Fruit fly (Drosophila melanogaster): ENCODE data around the gene CG4887.

CG4887 gene

DNA sequence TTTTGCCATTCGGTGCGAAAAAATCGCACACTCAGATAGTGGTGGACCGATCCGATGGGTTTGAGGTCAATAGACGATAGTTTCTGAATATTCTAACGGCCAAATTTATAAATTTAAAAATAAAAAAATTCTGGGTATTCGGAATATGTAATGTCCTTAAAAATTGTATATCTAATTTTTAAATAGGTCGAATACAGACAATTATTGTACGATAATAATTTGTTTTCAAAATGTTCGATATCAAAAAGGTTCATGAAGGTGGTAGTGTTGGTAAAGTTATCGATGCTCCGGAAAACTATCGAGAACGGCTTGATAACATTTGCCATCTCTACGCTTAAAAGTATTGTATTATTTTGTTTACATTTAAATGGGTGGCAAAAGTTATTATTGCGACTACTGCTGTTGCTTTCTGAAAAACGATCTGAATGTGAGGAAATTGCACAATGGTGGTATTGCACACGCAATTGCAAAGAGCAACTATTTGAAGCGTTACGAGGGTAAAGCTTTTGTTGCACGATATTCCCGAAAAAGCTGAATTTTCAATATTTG, 2.9 kb upstream of the CG4887 start, which contains the start of the genes CG31922 and Plap (continued):
- peak; percentile 3 for TF ChIP-seq HHEX (GFP tag; optimal IDR thresholded peaks at IDR 0.05)
- peak; percentile 62 for TF ChIP-seq ssp (GFP tag; IDR thresholded peaks at IDR 0.05)
- TF ChIP-seq HLH4C (GFP tag; IDR thresholded peaks at IDR 0.05; ENCODE audit: partially characterized antibody), result peak; percentile 79
- no peak for TF ChIP-seq TFAM (GFP tag; optimal IDR thresholded peaks at IDR 0.05)
- TF ChIP-seq vnd (GFP tag; IDR thresholded peaks at IDR 0.05; ENCODE audit: partially characterized antibody), result peak; percentile 91
- TF ChIP-seq PHDP (tag; optimal IDR thresholded peaks at IDR 0.05), result peak; percentile 64
- TF ChIP-seq ash1 (GFP tag; optimal IDR thresholded peaks at IDR 0.05), result no peak
- no peak for TF ChIP-seq CG6854 (GFP tag; optimal IDR thresholded peaks at IDR 0.05)
- 0 out of 2 replicates have a peak, but pooled peaks have one; percentile 37 for TF ChIP-seq CG6689 (GFP tag; IDR thresholded peaks at IDR 0.05)
- peak; percentile 40 for TF ChIP-seq CG17359 (tag; optimal IDR thresholded peaks at IDR 0.05)
- TF ChIP-seq zfh1 (GFP tag; IDR thresholded peaks at IDR 0.05), result no peak
- peak; percentile 73; the same call in 2 of the 3 replicates for TF ChIP-seq zen2 (GFP tag; IDR thresholded peaks at IDR 0.05; ENCODE audit: partially characterized antibody)
- TF ChIP-seq ham (GFP tag; IDR thresholded peaks at IDR 0.05), result no peak
- TF ChIP-seq h (optimal IDR thresholded peaks at IDR 0.05), result no peak
- peak; percentile 80 for TF ChIP-seq CG17829 (tag; optimal IDR thresholded peaks at IDR 0.05)
- no peak for TF ChIP-seq CG10321 (GFP tag; IDR thresholded peaks at IDR 0.05)
- no peak for TF ChIP-seq ase (GFP tag; IDR thresholded peaks at IDR 0.05)
- TF ChIP-seq H2.0 (GFP tag; IDR thresholded peaks at IDR 0.05), result peak; percentile 48
- TF ChIP-seq Antp (GFP tag; optimal IDR thresholded peaks at IDR 0.05), result peak; percentile 57
- TF ChIP-seq chm (GFP tag; IDR thresholded peaks at IDR 0.05), result no peak
- TF ChIP-seq jing (GFP tag; optimal IDR thresholded peaks at IDR 0.05), result no peak
- peak in 1 of 2 experiments; percentile 8 for TF ChIP-seq tll (GFP tag; optimal IDR thresholded peaks at IDR 0.05)
- peak; percentile 61 for TF ChIP-seq CG33557 (GFP tag; optimal IDR thresholded peaks at IDR 0.05)
- TF ChIP-seq CG32772 (GFP tag; IDR thresholded peaks at IDR 0.05), result no peak
- no peak for TF ChIP-seq oc (tag; optimal IDR thresholded peaks at IDR 0.05)
- TF ChIP-seq CG7987 (GFP tag; optimal IDR thresholded peaks at IDR 0.05), result no peak
- TF ChIP-seq Nf-YC (tag; optimal IDR thresholded peaks at IDR 0.05), result peak; percentile 72
- TF ChIP-seq CG2199 (GFP tag; IDR thresholded peaks at IDR 0.05), result no peak
- TF ChIP-seq nmo (GFP tag; optimal IDR thresholded peaks at IDR 0.05), result peak; percentile 85
- TF ChIP-seq Xbp1 (GFP tag; optimal IDR thresholded peaks at IDR 0.05), result peak; percentile 73
- TF ChIP-seq tap (tag; optimal IDR thresholded peaks at IDR 0.05), result no peak
- TF ChIP-seq CG11085 (GFP tag; IDR thresholded peaks at IDR 0.05), result 0 out of 2 replicates have a peak, but pooled peaks have one; percentile 17
- no peak for TF ChIP-seq ara (GFP tag; IDR thresholded peaks at IDR 0.05)
- TF ChIP-seq br (optimal IDR thresholded peaks at IDR 0.05), result no peak
- TF ChIP-seq salm (tag; optimal IDR thresholded peaks at IDR 0.05), result no peak
- TF ChIP-seq slbo (GFP tag; IDR thresholded peaks at IDR 0.05), result peak; percentile 80
- no peak for TF ChIP-seq Lim3 (GFP tag; IDR thresholded peaks at IDR 0.05)
- TF ChIP-seq Atf3 (GFP tag; optimal IDR thresholded peaks at IDR 0.05), result peak; percentile 54
- peak; percentile 87 for TF ChIP-seq lilli (GFP tag; optimal IDR thresholded peaks at IDR 0.05)
- no peak for TF ChIP-seq btn (GFP tag; optimal IDR thresholded peaks at IDR 0.05)
- TF ChIP-seq CG13296 (GFP tag; optimal IDR thresholded peaks at IDR 0.05), result peak; percentile 49
- TF ChIP-seq CG10274 (GFP tag; optimal IDR thresholded peaks at IDR 0.05), result no peak
- peak; percentile 32 for TF ChIP-seq fd96Cb (tag; optimal IDR thresholded peaks at IDR 0.05)
- TF ChIP-seq CG6683 (GFP tag; optimal IDR thresholded peaks at IDR 0.05), result no peak
- no peak for TF ChIP-seq sqz (GFP tag; optimal IDR thresholded peaks at IDR 0.05)
- peak; percentile 42 for TF ChIP-seq CG8944 (GFP tag; optimal IDR thresholded peaks at IDR 0.05)
- TF ChIP-seq danr (GFP tag; IDR thresholded peaks at IDR 0.05), result peak; percentile 26; the same call in 1 of the 2 replicates
- no peak for TF ChIP-seq D19A (tag; optimal IDR thresholded peaks at IDR 0.05)
- TF ChIP-seq Hsf (GFP tag; optimal IDR thresholded peaks at IDR 0.05), result peak; percentile 74
- peak; percentile 75 for TF ChIP-seq Ets97D (GFP tag; optimal IDR thresholded peaks at IDR 0.05)
- peak; percentile 96 for TF ChIP-seq row (GFP tag; IDR thresholded peaks at IDR 0.05)
